Fruit fly (Drosophila melanogaster) whole organism, embryonic: ENCODE results near the gene CG32631.

Experiments
- Abd-B ChIP-seq: fragments of 200-800 bp; sonication (Bioruptor generic); optimal IDR thresholded peaks from 2 replicates; lab custom pipeline; 2018; ENCODE audit warnings: missing biosample characterization, mild to moderate bottlenecking, missing genetic modification characterization, moderate library complexity
- CG10267 ChIP-seq: fragments of 200-800 bp; sonication (Bioruptor generic); optimal IDR thresholded peaks from 2 replicates; lab custom pipeline; 2018; ENCODE audit warnings: missing biosample characterization, mild to moderate bottlenecking, missing genetic modification characterization, moderate library complexity
- CG11456 ChIP-seq: fragments of 200-800 bp; sonication (Bioruptor generic); IDR thresholded peaks from 3 replicates; pipeline ENCODE4 v1.3.6; 2022; ENCODE audit warnings: missing biosample characterization, missing genetic modification characterization
- CG12391 ChIP-seq: fragments of 200-800 bp; sonication (Bioruptor generic); optimal IDR thresholded peaks from 3 replicates; lab custom pipeline; 2018; ENCODE audit warnings: missing biosample characterization, mild to moderate bottlenecking, missing genetic modification characterization, moderate library complexity
- CG12769 ChIP-seq: fragments of 200-800 bp; sonication (Bioruptor generic); optimal IDR thresholded peaks from 2 replicates; lab custom pipeline; 2019; ENCODE audit warnings: missing biosample characterization, mild to moderate bottlenecking, missing genetic modification characterization, moderate library complexity
- CG17328 ChIP-seq: fragments of 200-800 bp; sonication (Bioruptor generic); IDR thresholded peaks from 2 replicates; pipeline ENCODE4 v1.3.6; 2022; ENCODE audit warnings: missing biosample characterization, missing genetic modification characterization
- CG17829 ChIP-seq: fragments of 200-800 bp; optimal IDR thresholded peaks from 2 replicates; lab custom pipeline; 2019; ENCODE audit warnings: missing biosample characterization, mild to moderate bottlenecking, missing genetic modification characterization, moderate library complexity
- CG1832 ChIP-seq: fragments of 200-800 bp; sonication (Bioruptor generic); optimal IDR thresholded peaks from 2 replicates; lab custom pipeline; 2017; ENCODE audit warnings: missing biosample characterization, mild to moderate bottlenecking, missing genetic modification characterization, inconsistent platforms
- CG18619 ChIP-seq: fragments of 200-800 bp; sonication (Bioruptor generic); optimal IDR thresholded peaks from 3 replicates; lab custom pipeline; 2017; ENCODE audit warnings: missing biosample characterization, mild to moderate bottlenecking, missing genetic modification characterization
- CG31224 ChIP-seq: fragments of 200-800 bp; sonication (Bioruptor generic); IDR thresholded peaks from 2 replicates; pipeline ENCODE4 v1.3.6; 2022; ENCODE audit warnings: missing biosample characterization, missing genetic modification characterization
- CG5245 ChIP-seq: fragments of 200-800 bp; sonication (Bioruptor generic); optimal IDR thresholded peaks from 3 replicates; lab custom pipeline; 2016; ENCODE audit warnings: missing biosample characterization, missing genetic modification characterization
- CG7357 ChIP-seq: fragments of 200-800 bp; sonication (Bioruptor generic); IDR thresholded peaks from 3 replicates; pipeline ENCODE4 v1.3.6; 2022; ENCODE audit warnings: missing biosample characterization, missing genetic modification characterization
- CG8388 ChIP-seq: fragments of 200-800 bp; sonication (Bioruptor generic); optimal IDR thresholded peaks from 2 replicates; lab custom pipeline; 2019; ENCODE audit warnings: missing biosample characterization, mild to moderate bottlenecking, missing genetic modification characterization, moderate library complexity
- CG8765 ChIP-seq: fragments of 200-800 bp; sonication (Bioruptor generic); IDR thresholded peaks from 2 replicates; pipeline ENCODE4 v1.3.6; 2022; ENCODE audit warnings: missing biosample characterization, missing genetic modification characterization
- CG9609 ChIP-seq: fragments of 200-800 bp; sonication (Bioruptor generic); optimal IDR thresholded peaks from 3 replicates; lab custom pipeline; 2016; ENCODE audit warnings: missing biosample characterization, missing genetic modification characterization
- D19A ChIP-seq: fragments of 200-800 bp; optimal IDR thresholded peaks from 3 replicates; lab custom pipeline; 2019; ENCODE audit warnings: missing biosample characterization, mild to moderate bottlenecking, missing genetic modification characterization, moderate library complexity
- Dll ChIP-seq: fragments of 200-800 bp; sonication (Bioruptor generic); IDR thresholded peaks from 4 replicates; pipeline ENCODE4 v1.3.6; 2022; ENCODE audit warnings: missing biosample characterization, missing genetic modification characterization; ENCODE audit not compliant: partially characterized antibody
- E2f1 ChIP-seq: fragments of 200-800 bp; sonication (Bioruptor generic); IDR thresholded peaks from 2 replicates; pipeline ENCODE4 v1.3.6; 2022; ENCODE audit warnings: missing biosample characterization, missing genetic modification characterization
- Elba2 ChIP-seq: fragments of 200-800 bp; sonication (Bioruptor generic); optimal IDR thresholded peaks from 3 replicates; lab custom pipeline; 2016; ENCODE audit warnings: missing biosample characterization, missing genetic modification characterization
- Ets65A ChIP-seq: fragments of 200-800 bp; sonication (Bioruptor generic); peaks from one replicate; lab custom pipeline; 2016; ENCODE audit warnings: missing biosample characterization, missing genetic modification characterization
- Mad ChIP-seq: fragments of 200-800 bp; sonication (Bioruptor generic); optimal IDR thresholded peaks from 2 replicates; lab custom pipeline; 2016; ENCODE audit warnings: missing biosample characterization, missing genetic modification characterization
- NfI ChIP-seq: fragments of 200-800 bp; sonication (Bioruptor generic); optimal IDR thresholded peaks from 3 replicates; lab custom pipeline; 2018; ENCODE audit warnings: missing biosample characterization, mild to moderate bottlenecking, missing genetic modification characterization, moderate library complexity
- Opbp ChIP-seq: fragments of 200-800 bp; sonication (Bioruptor generic); IDR thresholded peaks from 3 replicates; pipeline ENCODE4 v1.3.6; 2022; ENCODE audit warnings: missing biosample characterization, missing genetic modification characterization; ENCODE audit not compliant: partially characterized antibody
- PHDP ChIP-seq: fragments of 200-800 bp; sonication (Bioruptor generic); optimal IDR thresholded peaks from 3 replicates; lab custom pipeline; 2018; ENCODE audit warnings: missing biosample characterization, mild to moderate bottlenecking, missing genetic modification characterization, moderate library complexity
- Pdp1 ChIP-seq, 2 experiments: fragments of 200-800 bp; sonication (Bioruptor generic); optimal IDR thresholded peaks; 3 replicates each; lab custom pipeline; 2016; ENCODE audit warnings: missing biosample characterization in 2 of 2, missing genetic modification characterization in 2 of 2, mild to moderate bottlenecking in 1 of 2, moderate library complexity in 1 of 2
- Rx ChIP-seq: fragments of 200-800 bp; sonication (Bioruptor generic); IDR thresholded peaks from 2 replicates; pipeline ENCODE4 v1.3.6; 2022; ENCODE audit warnings: missing biosample characterization, missing genetic modification characterization
- Spps ChIP-seq: fragments of 200-800 bp; sonication (Bioruptor generic); optimal IDR thresholded peaks from 2 replicates; lab custom pipeline; 2018; ENCODE audit warnings: missing biosample characterization, mild to moderate bottlenecking, missing genetic modification characterization
- Taf1 ChIP-seq: fragments of 200-800 bp; sonication (Bioruptor generic); IDR thresholded peaks from 2 replicates; pipeline ENCODE4 v1.3.6; 2022; ENCODE audit warnings: missing biosample characterization, missing genetic modification characterization
- ac ChIP-seq: fragments of 200-800 bp; sonication (Bioruptor generic); optimal IDR thresholded peaks from 3 replicates; lab custom pipeline; 2017; ENCODE audit warnings: missing biosample characterization, mild to moderate bottlenecking, missing genetic modification characterization
- bowl ChIP-seq: fragments of 200-800 bp; sonication (Bioruptor generic); IDR thresholded peaks from 2 replicates; pipeline ENCODE4 v1.3.6; 2022; ENCODE audit warnings: missing biosample characterization, missing genetic modification characterization
- btn ChIP-seq: fragments of 200-800 bp; sonication (Bioruptor generic); optimal IDR thresholded peaks from 2 replicates; lab custom pipeline; 2016; ENCODE audit warnings: missing biosample characterization, missing genetic modification characterization
- ci ChIP-seq: fragments of 200-800 bp; sonication (Bioruptor generic); IDR thresholded peaks from 3 replicates; pipeline ENCODE4 v1.3.6; 2022; ENCODE audit warnings: missing biosample characterization, missing genetic modification characterization
- corto ChIP-seq: fragments of 200-800 bp; sonication (Bioruptor generic); optimal IDR thresholded peaks from 2 replicates; lab custom pipeline; 2016; ENCODE audit warnings: missing biosample characterization, mild to moderate bottlenecking, missing genetic modification characterization, moderate library complexity
- dmrt11E ChIP-seq: fragments of 200-800 bp; sonication (Bioruptor generic); optimal IDR thresholded peaks from 3 replicates; lab custom pipeline; 2018; ENCODE audit warnings: missing biosample characterization, mild to moderate bottlenecking, missing genetic modification characterization, moderate library complexity
- fd3F ChIP-seq: fragments of 200-800 bp; sonication (Bioruptor generic); optimal IDR thresholded peaks from 2 replicates; lab custom pipeline; 2018; ENCODE audit warnings: missing biosample characterization, mild to moderate bottlenecking, missing genetic modification characterization, moderate library complexity
- gsb-n ChIP-seq: fragments of 200-800 bp; sonication (Bioruptor generic); optimal IDR thresholded peaks from 3 replicates; lab custom pipeline; 2018; ENCODE audit warnings: missing biosample characterization, mild to moderate bottlenecking, missing genetic modification characterization
- ken ChIP-seq: fragments of 200-800 bp; sonication (Bioruptor generic); IDR thresholded peaks from 3 replicates; pipeline ENCODE4 v1.3.6; 2022; ENCODE audit warnings: missing biosample characterization, missing genetic modification characterization
- maf-S ChIP-seq: fragments of 200-800 bp; sonication (Bioruptor generic); optimal IDR thresholded peaks from 2 replicates; lab custom pipeline; 2016; ENCODE audit warnings: missing biosample characterization, missing genetic modification characterization
- nmo ChIP-seq: fragments of 200-800 bp; sonication (Bioruptor generic); optimal IDR thresholded peaks from 2 replicates; lab custom pipeline; 2018; ENCODE audit warnings: missing biosample characterization, mild to moderate bottlenecking, missing genetic modification characterization, moderate library complexity
- pfk ChIP-seq: fragments of 200-800 bp; sonication (Bioruptor generic); optimal IDR thresholded peaks from 2 replicates; lab custom pipeline; 2018; ENCODE audit warnings: missing biosample characterization, mild to moderate bottlenecking, missing genetic modification characterization, moderate library complexity
- pho ChIP-seq: fragments of 200-800 bp; sonication (Bioruptor generic); optimal IDR thresholded peaks from 2 replicates; lab custom pipeline; 2016; ENCODE audit warnings: missing biosample characterization, missing genetic modification characterization
- pita ChIP-seq: fragments of 200-800 bp; sonication (Bioruptor generic); optimal IDR thresholded peaks from 2 replicates; lab custom pipeline; 2017; ENCODE audit warnings: missing biosample characterization, mild to moderate bottlenecking, missing genetic modification characterization
- pnt ChIP-seq: fragments of 200-800 bp; sonication (Bioruptor generic); optimal IDR thresholded peaks from 3 replicates; lab custom pipeline; 2016; ENCODE audit warnings: missing biosample characterization, missing genetic modification characterization
- prd ChIP-seq, 3 experiments: fragments of >200 bp in 2 of 3; fragments of 200-800 bp in 1 of 3; sonication (Bioruptor generic) in 1 of 3; optimal IDR thresholded peaks in 2 of 3; IDR thresholded peaks in 1 of 3; 2 replicates in 2 of 3; 3 replicates in 1 of 3; pipeline versions ENCODE4 v1.3.6 to Lab custom; 2017 to 2022; ENCODE audit warnings: missing biosample characterization in 1 of 3, missing genetic modification characterization in 1 of 3
- psq ChIP-seq: fragments of 200-800 bp; sonication (Bioruptor generic); optimal IDR thresholded peaks from 2 replicates; lab custom pipeline; 2017; ENCODE audit warnings: missing biosample characterization, missing genetic modification characterization
- repo ChIP-seq: fragments of 200-800 bp; sonication (Bioruptor generic); optimal IDR thresholded peaks from 2 replicates; lab custom pipeline; 2016; ENCODE audit warnings: missing biosample characterization, missing genetic modification characterization
- schlank ChIP-seq: fragments of 200-800 bp; sonication (Bioruptor generic); optimal IDR thresholded peaks from 2 replicates; lab custom pipeline; 2018; ENCODE audit warnings: missing biosample characterization, mild to moderate bottlenecking, missing genetic modification characterization
- slbo ChIP-seq: fragments of 200-800 bp; sonication (Bioruptor generic); IDR thresholded peaks from 2 replicates; pipeline ENCODE4 v1.3.6; 2022; ENCODE audit warnings: missing biosample characterization, missing genetic modification characterization
- slou ChIP-seq: fragments of 200-800 bp; sonication (Bioruptor generic); optimal IDR thresholded peaks from 3 replicates; lab custom pipeline; 2016; ENCODE audit warnings: missing biosample characterization, missing genetic modification characterization
- tup ChIP-seq: fragments of 200-800 bp; sonication (Bioruptor generic); optimal IDR thresholded peaks from 2 replicates; lab custom pipeline; 2016; ENCODE audit warnings: missing biosample characterization, mild to moderate bottlenecking, missing genetic modification characterization, moderate library complexity

The CG32631 gene

dm6 chrX:13572382-13572781, 16.1 kb downstream of the CG32631 start (continued):
- TF ChIP-seq D19A = peak; percentile 56
- peak; percentile 53 for TF ChIP-seq dmrt11E (tag; lab: Kevin White, UChicago)
- TF ChIP-seq CG8765 (GFP tag; lab: Robert Waterston, UW) = no peak
- peak; percentile 47 for TF ChIP-seq CG10267 (tag; lab: Kevin White, UChicago)
- peak; percentile 53 for TF ChIP-seq repo (GFP tag; lab: Kevin White, UChicago)
- TF ChIP-seq CG1832 (GFP tag; lab: Kevin White, UChicago) = no peak
- no peak for TF ChIP-seq CG11456 (GFP tag; lab: Robert Waterston, UW)
- 0 out of 2 replicates have a peak, but pooled peaks have one; percentile 15 for TF ChIP-seq CG31224 (GFP tag; lab: Robert Waterston, UW)
- TF ChIP-seq Elba2 (GFP tag; lab: Kevin White, UChicago) = no peak
- TF ChIP-seq PHDP = peak; percentile 71
- TF ChIP-seq CG9609 (GFP tag; lab: Kevin White, UChicago) = no peak
- TF ChIP-seq corto = no peak
- TF ChIP-seq pnt = peak; percentile 42
- TF ChIP-seq btn = no peak
- TF ChIP-seq Pdp1 (GFP tag; optimal IDR thresholded peaks at IDR 0.05; lab: Kevin White, UChicago) = peak; percentile 56 to 62
- no peak for TF ChIP-seq psq (GFP tag; lab: Kevin White, UChicago)
- TF ChIP-seq Rx (GFP tag; lab: Robert Waterston, UW) = no peak
- TF ChIP-seq CG18619 = peak; percentile 49
- TF ChIP-seq CG17328 (GFP tag; lab: Robert Waterston, UW) = peak; percentile 34; the same call in 1 of the 2 replicates
- no peak for TF ChIP-seq Taf1
- TF ChIP-seq Dll (GFP tag; lab: Robert Waterston, UW) = no peak
- TF ChIP-seq ac (GFP tag; lab: Kevin White, UChicago) = no peak
- peak; percentile 45 for TF ChIP-seq NfI (GFP tag; lab: Kevin White, UChicago)
- TF ChIP-seq nmo (GFP tag; lab: Kevin White, UChicago) = peak; percentile 73
- TF ChIP-seq schlank (tag; lab: Kevin White, UChicago) = no peak
- peak; percentile 43 for TF ChIP-seq Abd-B (GFP tag; lab: Kevin White, UChicago)
- TF ChIP-seq CG12391 (tag; lab: Kevin White, UChicago) = peak; percentile 60
- TF ChIP-seq pfk (GFP tag; lab: Kevin White, UChicago) = no peak
- TF ChIP-seq Opbp = no peak
- peak; percentile 27 for TF ChIP-seq pho (GFP tag; lab: Kevin White, UChicago)
- no peak for TF ChIP-seq bowl (GFP tag; lab: Robert Waterston, UW)
- TF ChIP-seq Mad = no peak
- peak; percentile 32 for TF ChIP-seq Spps (tag; lab: Kevin White, UChicago)
- peak; percentile 37 for TF ChIP-seq gsb-n (tag; lab: Kevin White, UChicago)
- TF ChIP-seq slou (GFP tag; lab: Kevin White, UChicago) = no peak
- TF ChIP-seq CG12769 = no peak
- peak; percentile 59 for TF ChIP-seq slbo (GFP tag; lab: Robert Waterston, UW)
- TF ChIP-seq maf-S (GFP tag; lab: Kevin White, UChicago) = peak; percentile 8
- TF ChIP-seq CG17829 (tag; lab: Kevin White, UChicago) = peak; percentile 52
- TF ChIP-seq Ets65A (GFP tag; lab: Kevin White, UChicago) = peak; percentile 89
- TF ChIP-seq ci = peak; percentile 60; the same call in 2 of the 3 replicates
- TF ChIP-seq E2f1 (GFP tag; lab: Robert Waterston, UW) = peak; percentile 49
- peak; percentile 47; the same call in 1 of the 3 replicates for TF ChIP-seq CG7357 (GFP tag; lab: Robert Waterston, UW)
- no peak for TF ChIP-seq pita (GFP tag; lab: Kevin White, UChicago)
- no peak for TF ChIP-seq prd (optimal IDR thresholded peaks at IDR 0.05; lab: Kevin White, UChicago)
- peak; percentile 50; the same call in 1 of the 3 replicates for TF ChIP-seq prd (GFP tag; IDR thresholded peaks at IDR 0.05; lab: Robert Waterston, UW)
- no peak for TF ChIP-seq tup (GFP tag; lab: Kevin White, UChicago)
- peak; percentile 11 for TF ChIP-seq fd3F (GFP tag; lab: Kevin White, UChicago)
- TF ChIP-seq CG5245 (GFP tag; lab: Kevin White, UChicago) = peak; percentile 43
- TF ChIP-seq CG8388 = peak; percentile 68
- 0 out of 3 replicates have a peak, but pooled peaks have one; percentile 8 for TF ChIP-seq ken (GFP tag; lab: Robert Waterston, UW)
